Fruit fly (Drosophila melanogaster) whole organism, embryonic: ENCODE results near the gene dlg1.

Experiments used
- ATbp ChIP-seq: fragments of 200-800 bp; sonication (Bioruptor generic); optimal IDR thresholded peaks from 2 replicates; lab custom pipeline; 2017; ENCODE audit warnings: missing biosample characterization, mild to moderate bottlenecking, missing genetic modification characterization, missing genetic modification reagents
- Asciz ChIP-seq: fragments of 200-800 bp; sonication (Bioruptor generic); optimal IDR thresholded peaks from 2 replicates; lab custom pipeline; 2017; ENCODE audit warnings: missing biosample characterization, mild to moderate bottlenecking, missing genetic modification characterization, missing genetic modification reagents
- Awh ChIP-seq: fragments of 200-800 bp; sonication (Bioruptor generic); IDR thresholded peaks from 2 replicates; pipeline ENCODE4, ENCODE4 v1.3.6; 2022; ENCODE audit warnings: missing biosample characterization, missing genetic modification characterization
- CG10959 ChIP-seq: fragments of 200-800 bp; sonication (Bioruptor generic); IDR thresholded peaks from 2 replicates; pipeline ENCODE4 v1.3.6; 2022; ENCODE audit warnings: missing biosample characterization, missing genetic modification characterization
- CG11695 ChIP-seq: fragments of 200-800 bp; sonication (Bioruptor generic); IDR thresholded peaks from 3 replicates; pipeline ENCODE4 v1.3.6; 2022; ENCODE audit warnings: missing biosample characterization, missing genetic modification characterization
- CG11723 ChIP-seq: fragments of 200-800 bp; sonication (Bioruptor generic); optimal IDR thresholded peaks from 2 replicates; lab custom pipeline; 2017; ENCODE audit warnings: missing biosample characterization, mild to moderate bottlenecking, missing genetic modification characterization
- CG12236 ChIP-seq: fragments of 200-800 bp; sonication (Bioruptor generic); optimal IDR thresholded peaks from 2 replicates; lab custom pipeline; 2016; ENCODE audit warnings: missing biosample characterization, missing genetic modification characterization
- CG12769 ChIP-seq: fragments of 200-800 bp; sonication (Bioruptor generic); optimal IDR thresholded peaks from 2 replicates; lab custom pipeline; 2019; ENCODE audit warnings: missing biosample characterization, mild to moderate bottlenecking, missing genetic modification characterization, moderate library complexity
- CG13775 ChIP-seq: fragments of 200-800 bp; sonication (Bioruptor generic); optimal IDR thresholded peaks from 3 replicates; lab custom pipeline; 2017; ENCODE audit warnings: missing biosample characterization, mild to moderate bottlenecking, missing genetic modification characterization
- CG15269 ChIP-seq: fragments of 200-800 bp; sonication (Bioruptor generic); optimal IDR thresholded peaks from 2 replicates; lab custom pipeline; 2018; ENCODE audit warnings: missing biosample characterization, mild to moderate bottlenecking, missing genetic modification characterization, moderate library complexity
- CG15514 ChIP-seq: fragments of 200-800 bp; sonication (Bioruptor generic); optimal IDR thresholded peaks from 3 replicates; lab custom pipeline; 2017; ENCODE audit warnings: missing biosample characterization, missing genetic modification characterization, mild to moderate bottlenecking, moderate library complexity, missing genetic modification reagents
- CG1603 ChIP-seq: fragments of 200-800 bp; sonication (Bioruptor generic); optimal IDR thresholded peaks from 2 replicates; lab custom pipeline; 2019; ENCODE audit warnings: missing biosample characterization, mild to moderate bottlenecking, missing genetic modification characterization, moderate library complexity
- CG17328 ChIP-seq: fragments of 200-800 bp; sonication (Bioruptor generic); IDR thresholded peaks from 2 replicates; pipeline ENCODE4 v1.3.6; 2022; ENCODE audit warnings: missing biosample characterization, missing genetic modification characterization
- CG18011 ChIP-seq: fragments of 200-800 bp; sonication (Bioruptor generic); optimal IDR thresholded peaks from 2 replicates; lab custom pipeline; 2017; ENCODE audit warnings: missing biosample characterization, missing genetic modification characterization, mild to moderate bottlenecking, moderate library complexity, missing genotype
- CG30020 ChIP-seq: fragments of 200-800 bp; optimal IDR thresholded peaks from 2 replicates; lab custom pipeline; 2019; ENCODE audit warnings: missing biosample characterization, mild to moderate bottlenecking, missing genetic modification characterization, moderate library complexity
- CG32532 ChIP-seq: fragments of 200-800 bp; sonication (Bioruptor generic); IDR thresholded peaks from 2 replicates; pipeline ENCODE4 v1.3.6; 2022; ENCODE audit warnings: missing biosample characterization, missing genetic modification characterization
- CG32767 ChIP-seq: fragments of 200-800 bp; sonication (Bioruptor generic); IDR thresholded peaks from 2 replicates; pipeline ENCODE4 v1.3.6; 2022; ENCODE audit warnings: missing biosample characterization, missing genetic modification characterization
- CG3838 ChIP-seq: fragments of 200-800 bp; sonication (Bioruptor generic); optimal IDR thresholded peaks from 3 replicates; lab custom pipeline; 2016; ENCODE audit warnings: missing biosample characterization, missing genetic modification characterization
- CG4328 ChIP-seq: fragments of 200-800 bp; sonication (Bioruptor generic); optimal IDR thresholded peaks from 3 replicates; lab custom pipeline; 2017; ENCODE audit warnings: missing biosample characterization, missing genetic modification reagents, missing genetic modification characterization
- CG4617 ChIP-seq: fragments of 200-800 bp; sonication (Bioruptor generic); optimal IDR thresholded peaks from 3 replicates; lab custom pipeline; 2016; ENCODE audit warnings: missing biosample characterization, missing genetic modification characterization, borderline replicate concordance
- CG6272 ChIP-seq: fragments of 200-800 bp; sonication (Bioruptor generic); IDR thresholded peaks from 2 replicates; pipeline ENCODE4 v1.3.6; 2022; ENCODE audit warnings: missing biosample characterization, missing genetic modification characterization
- CG8765 ChIP-seq: fragments of 200-800 bp; sonication (Bioruptor generic); IDR thresholded peaks from 2 replicates; pipeline ENCODE4 v1.3.6; 2022; ENCODE audit warnings: missing biosample characterization, missing genetic modification characterization
- CG9609 ChIP-seq: fragments of 200-800 bp; sonication (Bioruptor generic); optimal IDR thresholded peaks from 3 replicates; lab custom pipeline; 2016; ENCODE audit warnings: missing biosample characterization, missing genetic modification characterization
- CG9817 ChIP-seq: fragments of 200-800 bp; sonication (Bioruptor generic); optimal IDR thresholded peaks from 2 replicates; lab custom pipeline; 2018; ENCODE audit warnings: missing biosample characterization, mild to moderate bottlenecking, missing genetic modification characterization, moderate library complexity
- Dbx ChIP-seq: fragments of 200-800 bp; sonication (Bioruptor generic); IDR thresholded peaks from 3 replicates; pipeline ENCODE4 v1.3.6; 2022; ENCODE audit warnings: missing biosample characterization, missing genetic modification characterization
- E2f2 ChIP-seq: fragments of 200-800 bp; sonication (Bioruptor generic); IDR thresholded peaks from 2 replicates; pipeline ENCODE4 v1.3.6; 2022; ENCODE audit warnings: missing biosample characterization, missing genetic modification characterization
- Hsf ChIP-seq: fragments of 200-800 bp; sonication (Bioruptor generic); optimal IDR thresholded peaks from 3 replicates; lab custom pipeline; 2016; ENCODE audit warnings: missing biosample characterization, missing genetic modification characterization
- Lhr ChIP-seq: fragments of 200-800 bp; sonication (Bioruptor generic); optimal IDR thresholded peaks from 3 replicates; lab custom pipeline; 2017; ENCODE audit warnings: mild to moderate bottlenecking, missing biosample characterization, missing genetic modification reagents, missing genetic modification characterization
- MBD-R2 ChIP-seq: fragments of 200-800 bp; sonication (Bioruptor generic); IDR thresholded peaks from 2 replicates; pipeline ENCODE4 v1.3.6; 2022; ENCODE audit warnings: missing biosample characterization, missing genetic modification characterization
- TFAM ChIP-seq: fragments of 200-800 bp; sonication (Bioruptor generic); optimal IDR thresholded peaks from 2 replicates; lab custom pipeline; 2017; ENCODE audit warnings: missing biosample characterization, missing genetic modification characterization, inconsistent platforms
- abd-A ChIP-seq: fragments of 200-800 bp; sonication (Bioruptor generic); optimal IDR thresholded peaks from 3 replicates; lab custom pipeline; 2019; ENCODE audit warnings: missing biosample characterization, mild to moderate bottlenecking, missing genetic modification characterization, moderate library complexity
- al ChIP-seq: fragments of 200-800 bp; sonication (Bioruptor generic); IDR thresholded peaks from 2 replicates; pipeline ENCODE4 v1.3.6; 2022; ENCODE audit warnings: missing biosample characterization, missing genetic modification characterization
- bsh ChIP-seq, 2 experiments: fragments of 200-800 bp; sonication (Bioruptor generic); optimal IDR thresholded peaks; 2 replicates each; lab custom pipeline; 2017 to 2018; ENCODE audit warnings: mild to moderate bottlenecking in 2 of 2, missing biosample characterization in 2 of 2, missing genetic modification characterization in 2 of 2, moderate library complexity in 1 of 2
- crol ChIP-seq: fragments of 200-800 bp; sonication (Bioruptor generic); IDR thresholded peaks from 2 replicates; pipeline ENCODE4 v1.3.6; 2022; ENCODE audit warnings: missing biosample characterization, missing genetic modification characterization
- dm ChIP-seq: fragments of 200-800 bp; sonication (Bioruptor generic); optimal IDR thresholded peaks from 3 replicates; lab custom pipeline; 2016; ENCODE audit warnings: missing biosample characterization, missing genetic modification characterization
- kay ChIP-seq: fragments of 200-800 bp; sonication (Bioruptor generic); optimal IDR thresholded peaks from 2 replicates; lab custom pipeline; 2016; ENCODE audit warnings: missing biosample characterization, missing genetic modification characterization
- lbe ChIP-seq: fragments of 200-800 bp; sonication (Bioruptor generic); optimal IDR thresholded peaks from 2 replicates; lab custom pipeline; 2016; ENCODE audit warnings: missing biosample characterization, mild to moderate bottlenecking, missing genetic modification characterization
- onecut ChIP-seq: fragments of 200-800 bp; sonication (Bioruptor generic); IDR thresholded peaks from 2 replicates; pipeline ENCODE4 v1.3.6; 2022; ENCODE audit warnings: missing biosample characterization, missing genetic modification characterization
- pho ChIP-seq: fragments of 200-800 bp; sonication (Bioruptor generic); optimal IDR thresholded peaks from 2 replicates; lab custom pipeline; 2016; ENCODE audit warnings: missing biosample characterization, missing genetic modification characterization
- pnt ChIP-seq: fragments of 200-800 bp; sonication (Bioruptor generic); optimal IDR thresholded peaks from 3 replicates; lab custom pipeline; 2016; ENCODE audit warnings: missing biosample characterization, missing genetic modification characterization
- pzg ChIP-seq: fragments of 200-800 bp; sonication (Bioruptor generic); optimal IDR thresholded peaks from 3 replicates; lab custom pipeline; 2018; ENCODE audit warnings: missing biosample characterization, mild to moderate bottlenecking, missing genetic modification characterization, moderate library complexity
- repo ChIP-seq: fragments of 200-800 bp; sonication (Bioruptor generic); optimal IDR thresholded peaks from 2 replicates; lab custom pipeline; 2016; ENCODE audit warnings: missing biosample characterization, missing genetic modification characterization
- schlank ChIP-seq: fragments of 200-800 bp; sonication (Bioruptor generic); optimal IDR thresholded peaks from 2 replicates; lab custom pipeline; 2018; ENCODE audit warnings: missing biosample characterization, mild to moderate bottlenecking, missing genetic modification characterization
- sd ChIP-seq: fragments of 200-800 bp; sonication (Bioruptor generic); optimal IDR thresholded peaks from 3 replicates; lab custom pipeline; 2018; ENCODE audit warnings: missing biosample characterization, mild to moderate bottlenecking, missing genetic modification characterization, moderate library complexity
- slbo ChIP-seq: fragments of 200-800 bp; sonication (Bioruptor generic); IDR thresholded peaks from 2 replicates; pipeline ENCODE4 v1.3.6; 2022; ENCODE audit warnings: missing biosample characterization, missing genetic modification characterization
- stwl ChIP-seq: fragments of 200-800 bp; sonication (Bioruptor generic); optimal IDR thresholded peaks from 3 replicates; lab custom pipeline; 2018; ENCODE audit warnings: missing biosample characterization, mild to moderate bottlenecking, missing genetic modification characterization, moderate library complexity
- sug ChIP-seq: fragments of 200-800 bp; optimal IDR thresholded peaks from 2 replicates; lab custom pipeline; 2019; ENCODE audit warnings: missing biosample characterization, mild to moderate bottlenecking, missing genetic modification characterization, moderate library complexity
- tgo ChIP-seq: fragments of 200-800 bp; sonication (Bioruptor generic); IDR thresholded peaks from 3 replicates; pipeline ENCODE4 v1.3.6; 2022; ENCODE audit warnings: missing biosample characterization, missing genetic modification characterization
- unc-4 ChIP-seq: fragments of 200-800 bp; sonication (Bioruptor generic); IDR thresholded peaks from 2 replicates; pipeline ENCODE4 v1.3.6; 2022; ENCODE audit warnings: missing biosample characterization, missing genetic modification characterization; ENCODE audit not compliant: partially characterized antibody
- vvl ChIP-seq: fragments of 200-800 bp; sonication (Bioruptor generic); IDR thresholded peaks from 2 replicates; pipeline ENCODE4 v1.3.6; 2022; ENCODE audit warnings: missing biosample characterization, missing genetic modification characterization
- yki ChIP-seq: fragments of >200 bp; optimal IDR thresholded peaks from 3 replicates; lab custom pipeline; 2018

dlg1 gene

dm6 chrX:11351351-11351750 lies 18.1 kb upstream of the dlg1 start (continued):
- TF ChIP-seq slbo (GFP tag; lab: Robert Waterston, UW) = peak; percentile 97
- TF ChIP-seq CG30020 = peak; percentile 50
- peak; percentile 97 for TF ChIP-seq vvl (GFP tag; lab: Robert Waterston, UW)
- TF ChIP-seq unc-4 = no peak
- peak; percentile 95 for TF ChIP-seq pnt (GFP tag; lab: Kevin White, UChicago)
- peak; percentile 60 for TF ChIP-seq crol (GFP tag; lab: Robert Waterston, UW)
- TF ChIP-seq CG15514 = peak; percentile 85
- peak; percentile 93 for TF ChIP-seq CG9817 (tag; lab: Kevin White, UChicago)
- TF ChIP-seq stwl (tag; lab: Kevin White, UChicago) = peak; percentile 6
- peak; percentile 77 for TF ChIP-seq CG3838 (GFP tag; lab: Kevin White, UChicago)
- peak; percentile 93 for TF ChIP-seq CG9609
- TF ChIP-seq Hsf (GFP tag; lab: Kevin White, UChicago) = peak; percentile 96
- TF ChIP-seq dm (GFP tag; lab: Kevin White, UChicago) = peak; percentile 84
- TF ChIP-seq Lhr = peak; percentile 79
- TF ChIP-seq CG11723 (GFP tag; lab: Kevin White, UChicago) = peak; percentile 90
- TF ChIP-seq CG11695 (GFP tag; lab: Robert Waterston, UW) = peak; percentile 95
- TF ChIP-seq CG12236 (GFP tag; lab: Kevin White, UChicago) = peak; percentile 76
- TF ChIP-seq lbe (GFP tag; lab: Kevin White, UChicago) = peak; percentile 88
- TF ChIP-seq Dbx (GFP tag; lab: Robert Waterston, UW) = peak; percentile 92
- TF ChIP-seq bsh (GFP tag; optimal IDR thresholded peaks at IDR 0.05; lab: Kevin White, UChicago) = peak; percentile 83 to 94
- TF ChIP-seq schlank (tag; lab: Kevin White, UChicago) = peak; percentile 88
- TF ChIP-seq CG4617 = peak; percentile 88
- peak; percentile 79 for TF ChIP-seq kay
- peak; percentile 88 for TF ChIP-seq CG10959 (GFP tag; lab: Robert Waterston, UW)
- TF ChIP-seq yki (lab: Kevin White, UChicago) = no peak
- TF ChIP-seq tgo (GFP tag; lab: Robert Waterston, UW) = peak; percentile 95
- TF ChIP-seq ATbp = peak; percentile 93
- peak; percentile 75 for TF ChIP-seq CG18011 (GFP tag; lab: Kevin White, UChicago)
- peak; percentile 52 for TF ChIP-seq TFAM
- TF ChIP-seq repo (GFP tag; lab: Kevin White, UChicago) = peak; percentile 89
- peak; percentile 91 for TF ChIP-seq CG32767
- TF ChIP-seq CG17328 (GFP tag; lab: Robert Waterston, UW) = peak; percentile 97
- peak; percentile 86 for TF ChIP-seq Asciz (GFP tag; lab: Kevin White, UChicago)
- TF ChIP-seq pzg = peak; percentile 18
- TF ChIP-seq CG1603 (tag; lab: Kevin White, UChicago) = peak; percentile 97
- peak; percentile 89 for TF ChIP-seq al (GFP tag; lab: Robert Waterston, UW)
- TF ChIP-seq CG32532 (GFP tag; lab: Robert Waterston, UW) = peak; percentile 96
- TF ChIP-seq Awh (GFP tag; lab: Robert Waterston, UW) = peak; percentile 95
- peak; percentile 88 for TF ChIP-seq CG6272 (GFP tag; lab: Robert Waterston, UW)
- peak; percentile 86 for TF ChIP-seq CG13775 (GFP tag; lab: Kevin White, UChicago)
- peak; percentile 78 for TF ChIP-seq E2f2 (GFP tag; lab: Robert Waterston, UW)
- peak; percentile 87 for TF ChIP-seq MBD-R2
- peak; percentile 70 for TF ChIP-seq sd (tag; lab: Kevin White, UChicago)
- TF ChIP-seq onecut (GFP tag; lab: Robert Waterston, UW) = peak; percentile 92
- peak; percentile 85 for TF ChIP-seq CG4328 (GFP tag; lab: Kevin White, UChicago)
- TF ChIP-seq sug (tag; lab: Kevin White, UChicago) = peak; percentile 82
- peak; percentile 93 for TF ChIP-seq CG8765
- TF ChIP-seq abd-A (tag; lab: Kevin White, UChicago) = no peak
- TF ChIP-seq CG12769 = peak; percentile 97
- TF ChIP-seq CG15269 (tag; lab: Kevin White, UChicago) = peak; percentile 95
- TF ChIP-seq pho (GFP tag; lab: Kevin White, UChicago) = peak; percentile 90
